Worm (Caenorhabditis elegans) whole organism, L3 larva: ENCODE measurements around the gene C24A3.9.

Experiments used
- ceh-82 ChIP-seq: fragments of 150-350 bp; optimal IDR thresholded peaks from 2 replicates; lab custom pipeline; 2014; ENCODE audit warnings: missing biosample characterization, missing genetic modification characterization
- snpc-4 ChIP-seq: fragments of 150-350 bp; optimal IDR thresholded peaks from 2 replicates; lab custom pipeline; 2014; ENCODE audit warnings: missing biosample characterization, missing genetic modification characterization
- unc-62 ChIP-seq: fragments of 150-350 bp; sonication (generic microtip); optimal IDR thresholded peaks from 4 replicates; lab custom pipeline; 2014; ENCODE audit warnings: missing biosample characterization, missing genetic modification reagents, missing genetic modification characterization

DNA sequence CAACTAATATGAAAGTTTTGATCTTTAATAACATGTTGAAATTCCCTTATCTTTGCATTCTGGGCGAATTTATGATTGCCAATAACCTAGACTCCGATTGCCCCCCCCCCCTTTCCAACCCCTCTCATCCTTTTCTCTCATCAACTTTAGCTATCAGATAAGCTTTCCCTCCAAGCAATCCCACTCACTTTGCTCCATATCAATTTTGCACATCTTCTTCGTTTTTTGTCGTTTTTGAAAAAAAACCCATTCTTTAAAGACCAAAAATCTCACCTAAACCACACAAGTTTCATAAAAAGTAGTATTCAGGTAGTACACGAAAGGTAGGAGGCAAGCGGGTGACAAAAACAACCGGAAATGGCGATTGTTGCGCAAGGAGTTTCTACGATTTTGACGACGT is 22.5 kb downstream of the C24A3.9 start, which contains the start of gene twk-18:
- TF ChIP-seq snpc-4 (tag; lab: Kevin White, UChicago) = no peak
- TF ChIP-seq ceh-82 = no peak
- no peak for TF ChIP-seq unc-62 (GFP tag; lab: Kevin White, UChicago)
